Fruit fly (Drosophila melanogaster): ENCODE data around the gene CG7910.

CG7910 gene

dm6 chr3R:8115951-8116611, 29.0 kb downstream of the CG7910 start:
- TF ChIP-seq CG10348 (GFP tag; IDR thresholded peaks at IDR 0.05) (no peak), CG8159 (tag; optimal IDR thresholded peaks at IDR 0.05) (peak; percentile 18), Pif1B (GFP tag; optimal IDR thresholded peaks at IDR 0.05) (no peak), Ets98B (GFP tag; IDR thresholded peaks at IDR 0.05) (no peak), Snoo (tag; optimal IDR thresholded peaks at IDR 0.05) (peak; percentile 33), CG4496 (GFP tag; IDR thresholded peaks at IDR 0.05) (no peak), EcR (GFP tag; optimal IDR thresholded peaks at IDR 0.05) (peak; percentile 65)

DNA sequence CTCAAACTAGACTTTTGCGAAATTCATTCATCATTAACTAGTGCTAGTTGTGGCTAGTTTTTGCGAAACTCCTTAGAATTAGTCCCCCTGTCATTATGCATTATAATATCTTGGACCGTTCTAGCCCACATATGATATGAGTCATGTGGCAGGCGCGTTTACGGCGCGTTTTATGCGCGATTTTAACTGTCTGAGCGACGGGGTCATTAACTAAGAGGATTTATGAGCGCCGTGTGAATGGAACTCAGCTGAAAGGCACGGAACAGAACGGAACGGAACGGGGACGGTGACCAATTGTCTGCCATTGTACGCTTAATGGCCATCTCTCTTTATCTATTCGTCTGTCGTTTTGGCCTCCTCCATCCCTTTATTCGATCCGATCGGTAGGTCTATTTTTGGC, 31.0 kb downstream of the CG7910 start:
- TF ChIP-seq CG8301 (tag; optimal IDR thresholded peaks at IDR 0.05) (no peak), EcR (GFP tag; optimal IDR thresholded peaks at IDR 0.05) (peak; percentile 61)

DNA sequence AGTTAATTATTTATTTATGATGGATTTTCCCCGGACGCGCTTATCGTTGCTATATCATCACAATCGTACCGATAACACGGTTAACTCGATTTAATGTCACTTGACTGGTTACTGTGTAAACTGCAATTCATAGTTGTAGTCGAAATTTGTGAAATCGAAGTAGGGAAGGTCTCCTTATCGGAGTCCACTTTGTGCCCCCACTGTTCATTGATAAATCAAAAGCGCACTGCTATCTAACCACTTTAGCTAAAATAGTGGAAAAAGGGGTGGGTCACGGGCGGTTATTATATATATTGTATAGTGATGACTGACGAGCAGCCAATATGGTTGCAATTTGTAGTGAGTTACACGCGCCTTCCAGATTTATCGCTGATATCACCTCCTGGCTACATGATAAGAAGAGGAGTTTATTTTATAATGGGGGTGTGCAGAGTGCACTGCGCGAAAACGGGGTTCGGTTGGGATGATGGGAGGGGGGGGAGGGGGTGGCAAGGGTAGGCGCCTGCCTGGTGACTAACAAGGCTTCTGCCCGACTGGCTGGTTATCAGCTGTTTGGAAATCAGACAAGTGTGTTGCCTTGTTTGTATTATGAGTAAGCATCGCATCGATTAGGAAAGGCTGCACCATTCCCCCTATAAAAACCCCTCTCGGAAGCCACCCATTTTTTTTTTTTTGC, 31.9 kb downstream of the CG7910 start:
- TF ChIP-seq CG34367 (tag; optimal IDR thresholded peaks at IDR 0.05) (no peak), CG17806 (tag; optimal IDR thresholded peaks at IDR 0.05) (no peak), gl (tag; optimal IDR thresholded peaks at IDR 0.05) (no peak), fd96Ca (GFP tag; IDR thresholded peaks at IDR 0.05) (no peak), CG8159 (tag; optimal IDR thresholded peaks at IDR 0.05) (no peak), CG13204 (GFP tag; optimal IDR thresholded peaks at IDR 0.05) (no peak), CG12605 (GFP tag; IDR thresholded peaks at IDR 0.05) (no peak), EcR (GFP tag; optimal IDR thresholded peaks at IDR 0.05) (no peak), Snoo (tag; optimal IDR thresholded peaks at IDR 0.05) (no peak), CG15710 (tag; optimal IDR thresholded peaks at IDR 0.05) (no peak), CG32121 (GFP tag; IDR thresholded peaks at IDR 0.05) (no peak), CG14655 (GFP tag; optimal IDR thresholded peaks at IDR 0.05) (no peak), CG8301 (tag; optimal IDR thresholded peaks at IDR 0.05) (no peak)

DNA sequence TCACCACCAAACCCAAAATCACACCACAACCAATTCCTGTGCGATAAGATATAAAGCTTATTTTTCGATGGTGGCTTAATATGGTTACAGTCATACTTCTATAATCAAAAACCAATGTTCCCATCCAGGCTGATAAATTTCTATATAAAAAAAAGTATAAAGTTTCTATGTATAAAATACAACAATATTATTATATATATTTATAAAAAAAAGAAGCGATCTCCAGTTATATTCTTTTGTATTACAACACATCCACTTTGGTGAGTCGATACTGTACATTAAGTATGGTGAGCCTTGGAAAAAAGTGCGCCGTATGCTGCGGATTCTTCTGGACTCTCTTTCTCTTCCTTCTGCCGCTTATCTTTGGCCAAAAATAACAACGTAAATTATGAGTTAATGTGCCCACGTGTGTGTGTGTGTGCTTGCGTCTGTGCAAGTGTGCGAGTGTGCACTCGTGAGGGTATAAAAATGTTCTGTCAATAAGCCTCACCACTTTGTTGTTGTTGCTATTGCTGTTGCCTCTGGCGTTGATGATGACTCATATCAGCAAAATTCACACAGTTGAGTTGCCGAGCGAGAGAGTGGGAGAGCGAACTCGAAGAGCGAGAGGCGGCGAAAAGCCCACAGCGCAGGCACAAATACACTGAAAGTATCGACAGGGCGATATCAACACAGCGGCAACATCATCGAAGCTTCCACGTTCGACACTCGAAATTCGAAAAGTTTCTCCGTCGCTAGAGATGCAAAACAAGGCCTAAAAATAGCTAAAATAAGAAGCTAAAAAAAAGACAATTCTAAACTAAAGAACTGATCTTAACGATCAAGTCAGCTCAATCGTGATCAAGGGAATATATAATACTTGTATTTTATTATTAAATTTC, 32.6 kb downstream of the CG7910 start:
- TF ChIP-seq Snoo (tag; optimal IDR thresholded peaks at IDR 0.05) (peak; percentile 77), CG34367 (tag; optimal IDR thresholded peaks at IDR 0.05) (peak; percentile 8), CG13204 (GFP tag; optimal IDR thresholded peaks at IDR 0.05) (no peak), CG9948 (tag; optimal IDR thresholded peaks at IDR 0.05) (peak; percentile 59), CG15710 (tag; optimal IDR thresholded peaks at IDR 0.05) (peak; percentile 64), Pif1B (GFP tag; optimal IDR thresholded peaks at IDR 0.05) (peak; percentile 69), CG17806 (tag; optimal IDR thresholded peaks at IDR 0.05) (peak; percentile 57), rn (GFP tag; IDR thresholded peaks at IDR 0.05) (no peak), EcR (GFP tag; optimal IDR thresholded peaks at IDR 0.05) (peak; percentile 75), CG8301 (tag; optimal IDR thresholded peaks at IDR 0.05) (peak; percentile 77), CG14655 (GFP tag; optimal IDR thresholded peaks at IDR 0.05) (peak; percentile 78), fd96Ca (GFP tag; IDR thresholded peaks at IDR 0.05) (peak; percentile 33; the same call in 2 of the 3 replicates), Pif1A (GFP tag; optimal IDR thresholded peaks at IDR 0.05) (peak; percentile 75), CG32121 (GFP tag; IDR thresholded peaks at IDR 0.05) (peak; percentile 42), Ets98B (GFP tag; IDR thresholded peaks at IDR 0.05) (peak; percentile 61), CG4496 (GFP tag; IDR thresholded peaks at IDR 0.05) (0 out of 3 replicates have a peak, but pooled peaks have one; percentile 23), CG8159 (tag; optimal IDR thresholded peaks at IDR 0.05) (peak; percentile 71), D1 (tag; optimal IDR thresholded peaks at IDR 0.05) (peak; percentile 52), CG12605 (GFP tag; IDR thresholded peaks at IDR 0.05) (no peak), gl (tag; optimal IDR thresholded peaks at IDR 0.05) (no peak), CG10348 (GFP tag; IDR thresholded peaks at IDR 0.05) (no peak)

- peak; percentile 70 for TF ChIP-seq Snoo (tag; optimal IDR thresholded peaks at IDR 0.05)
- TF ChIP-seq CG14655 (GFP tag; optimal IDR thresholded peaks at IDR 0.05) = peak; percentile 8
- no peak for TF ChIP-seq Pif1A (GFP tag; optimal IDR thresholded peaks at IDR 0.05)
Measured at dm6 chr3R:8120338-8120662, 33.2 kb downstream of the CG7910 start.

dm6 chr3R:8122198-8122970, 35.3 kb downstream of the CG7910 start, which contains the start of gene CG7878:
TSS of gene CG7878 (plus strand) at chr3R:8122725.
- TF ChIP-seq rn (GFP tag; IDR thresholded peaks at IDR 0.05) (no peak), CG34367 (tag; optimal IDR thresholded peaks at IDR 0.05) (no peak), gl (tag; optimal IDR thresholded peaks at IDR 0.05) (no peak), CG12605 (GFP tag; IDR thresholded peaks at IDR 0.05) (no peak), CG14655 (GFP tag; optimal IDR thresholded peaks at IDR 0.05) (no peak), Ets98B (GFP tag; IDR thresholded peaks at IDR 0.05) (peak; percentile 35; the same call in 1 of the 2 replicates), CG8159 (tag; optimal IDR thresholded peaks at IDR 0.05) (peak; percentile 31), Pif1A (GFP tag; optimal IDR thresholded peaks at IDR 0.05) (peak; percentile 30), CG8301 (tag; optimal IDR thresholded peaks at IDR 0.05) (no peak), fd96Ca (GFP tag; IDR thresholded peaks at IDR 0.05) (no peak), Pif1B (GFP tag; optimal IDR thresholded peaks at IDR 0.05) (peak; percentile 19), CG32121 (GFP tag; IDR thresholded peaks at IDR 0.05) (0 out of 2 replicates have a peak, but pooled peaks have one; percentile 12), CG15710 (tag; optimal IDR thresholded peaks at IDR 0.05) (peak; percentile 14), CG13204 (GFP tag; optimal IDR thresholded peaks at IDR 0.05) (no peak), D1 (tag; optimal IDR thresholded peaks at IDR 0.05) (peak; percentile 32), CG4496 (GFP tag; IDR thresholded peaks at IDR 0.05) (no peak), CG10348 (GFP tag; IDR thresholded peaks at IDR 0.05) (no peak), EcR (GFP tag; optimal IDR thresholded peaks at IDR 0.05) (no peak), Snoo (tag; optimal IDR thresholded peaks at IDR 0.05) (peak; percentile 4), CG9948 (tag; optimal IDR thresholded peaks at IDR 0.05) (no peak), CG17806 (tag; optimal IDR thresholded peaks at IDR 0.05) (peak; percentile 8)
